Worm (Caenorhabditis elegans): Measurements from ENCODE around the gene tftc-1.

DNA sequence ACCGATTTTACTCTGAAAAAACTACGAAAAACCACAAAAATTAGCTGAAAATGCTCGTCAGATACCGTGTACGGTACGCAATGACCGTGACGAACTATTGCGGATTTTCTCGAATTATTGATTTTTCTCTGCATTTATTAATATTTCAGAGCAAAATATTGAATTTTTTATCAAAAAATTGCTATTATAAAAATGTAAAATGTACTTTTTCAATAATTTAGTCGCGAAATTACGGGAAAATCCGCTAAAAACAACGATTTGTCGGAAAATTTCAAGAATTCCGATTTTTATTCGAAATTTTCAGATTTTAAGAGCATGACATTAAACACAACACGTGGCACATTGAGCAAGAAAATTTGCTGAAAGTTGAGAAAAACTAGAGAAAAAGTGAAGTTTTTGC, 32.8 kb upstream of the tftc-1 start, which contains the start of gene Y38F2AL.12:
- TF ChIP-seq T22C8.4 (GFP tag; IDR thresholded peaks at IDR 0.05) (no peak), med-1 (GFP tag; optimal IDR thresholded peaks at IDR 0.05; ENCODE audit: insufficient read depth) (no peak), tab-1 (GFP tag; IDR thresholded peaks at IDR 0.05) (no peak), cog-1 (tag; optimal IDR thresholded peaks at IDR 0.05) (no peak), ref-1 (GFP tag; conservative IDR thresholded peaks at IDR 0.05) (no peak), klf-2 (GFP tag; conservative IDR thresholded peaks at IDR 0.05) (no peak), ztf-23 (GFP tag; IDR thresholded peaks at IDR 0.05) (no peak), ztf-29 (GFP tag; IDR thresholded peaks at IDR 0.05) (no peak)

Data from whole organism, midembryonic.